Worm (Caenorhabditis elegans) whole organism, L1 larva: ENCODE results near the gene CC8.2.

Experiments
- C04F5.9 ChIP-seq: sonication (generic microtip); optimal IDR thresholded peaks from 2 replicates; lab custom pipeline; 2016; ENCODE audit warnings: missing genetic modification characterization, missing compliant biosample characterization
- F16B12.6 ChIP-seq: fragments of 150-350 bp; optimal IDR thresholded peaks from 2 replicates; lab custom pipeline; 2014; ENCODE audit warnings: missing biosample characterization, missing genetic modification characterization
- Y116A8C.19 ChIP-seq: sonication (generic microtip); optimal IDR thresholded peaks from 2 replicates; lab custom pipeline; 2016; ENCODE audit warnings: missing compliant biosample characterization, missing genetic modification characterization, borderline replicate concordance
- aly-2 ChIP-seq: fragments of 150-350 bp; optimal IDR thresholded peaks from 2 replicates; lab custom pipeline; 2014; ENCODE audit warnings: missing biosample characterization, missing genetic modification characterization
- ama-1 ChIP-seq: fragments of 150-350 bp; optimal IDR thresholded peaks from 2 replicates; lab custom pipeline; 2014
- ceh-63 ChIP-seq: fragments of 200-800 bp; sonication (Bioruptor generic); optimal IDR thresholded peaks from 2 replicates; lab custom pipeline; 2018; ENCODE audit warnings: mild to moderate bottlenecking, missing genetic modification characterization, missing compliant biosample characterization
- ceh-82 ChIP-seq, 3 experiments: fragments of 150-350 bp in 1 of 3; sonication (generic microtip) in 2 of 3; optimal IDR thresholded peaks; 2 replicates each; lab custom pipeline; 2014 to 2017; ENCODE audit warnings: missing biosample characterization in 3 of 3, missing genetic modification characterization in 3 of 3
- ceh-88 ChIP-seq: fragments of 200-800 bp; sonication (Bioruptor generic); IDR thresholded peaks from 2 replicates; pipeline ENCODE4 v1.3.6; 2022; ENCODE audit warnings: missing genetic modification characterization, missing compliant biosample characterization
- dpl-1 ChIP-seq, 3 experiments: fragments of 150-350 bp in 2 of 3; sonication (generic microtip) in 1 of 3; optimal IDR thresholded peaks; 2 replicates each; lab custom pipeline; 2014 to 2017; ENCODE audit warnings: missing biosample characterization in 3 of 3, missing genetic modification characterization in 3 of 3, missing genetic modification reagents in 3 of 3
- efl-1 ChIP-seq, 4 experiments: fragments of 150-350 bp; optimal IDR thresholded peaks in 3 of 4; peaks in 1 of 4; 1 replicate in 1 of 4; 2 replicates in 3 of 4; lab custom pipeline; 2014; ENCODE audit warnings: missing biosample characterization in 2 of 4, missing genetic modification characterization in 2 of 4, missing genetic modification reagents in 2 of 4
- egl-13 ChIP-seq: sonication (generic microtip); optimal IDR thresholded peaks from 2 replicates; lab custom pipeline; 2016; ENCODE audit warnings: missing genotype, missing genetic modification reagents, missing genetic modification characterization, missing compliant biosample characterization
- elt-3 ChIP-seq, 6 experiments: fragments of 150-350 bp in 1 of 6; sonication (generic microtip); optimal IDR thresholded peaks; 2 replicates each; lab custom pipeline; 2017 to 2018; ENCODE audit warnings: missing biosample characterization in 6 of 6, missing genetic modification characterization in 6 of 6, inconsistent platforms in 1 of 6
- ets-5 ChIP-seq: fragments of 200-800 bp; sonication (Bioruptor generic); IDR thresholded peaks from 2 replicates; pipeline ENCODE4 v1.3.6; 2022; ENCODE audit warnings: missing genetic modification characterization, missing compliant biosample characterization
- fkh-4 ChIP-seq: sonication (generic microtip); optimal IDR thresholded peaks from 2 replicates; lab custom pipeline; 2016; ENCODE audit warnings: missing compliant biosample characterization, missing genetic modification characterization, borderline replicate concordance
- fkh-8 ChIP-seq: sonication (generic microtip); optimal IDR thresholded peaks from 2 replicates; lab custom pipeline; 2016; ENCODE audit warnings: mild to moderate bottlenecking, missing genetic modification characterization, missing compliant biosample characterization
- fos-1 ChIP-seq: fragments of 150-350 bp; optimal IDR thresholded peaks from 2 replicates; lab custom pipeline; 2014; ENCODE audit warnings: missing biosample characterization, missing genetic modification characterization
- grh-1 ChIP-seq: fragments of 200-800 bp; sonication (Bioruptor generic); IDR thresholded peaks from 2 replicates; pipeline ENCODE4 v1.3.6; 2022; ENCODE audit warnings: missing genetic modification reagents, missing genetic modification characterization, missing compliant biosample characterization
- hpl-2 ChIP-seq: fragments of 150-350 bp; optimal IDR thresholded peaks from 2 replicates; lab custom pipeline; 2014; ENCODE audit warnings: missing biosample characterization, missing genetic modification reagents, missing genetic modification characterization
- jun-1 ChIP-seq: fragments of 150-350 bp; optimal IDR thresholded peaks from 2 replicates; lab custom pipeline; 2014; ENCODE audit warnings: missing biosample characterization, missing genetic modification reagents, missing genetic modification characterization
- lin-14 ChIP-seq: fragments of 200-800 bp; sonication (Bioruptor generic); optimal IDR thresholded peaks from 2 replicates; lab custom pipeline; 2018; ENCODE audit warnings: mild to moderate bottlenecking, missing genetic modification characterization, moderate library complexity, missing compliant biosample characterization
- lsy-2 ChIP-seq, 2 experiments: fragments of 150-350 bp; optimal IDR thresholded peaks; 2 replicates each; lab custom pipeline; 2014; ENCODE audit warnings: missing biosample characterization in 2 of 2, missing genetic modification characterization in 2 of 2
- mep-1 ChIP-seq: fragments of 150-350 bp; optimal IDR thresholded peaks from 2 replicates; lab custom pipeline; 2014; ENCODE audit warnings: missing biosample characterization, missing genetic modification characterization
- nhr-11 ChIP-seq: fragments of 150-350 bp; optimal IDR thresholded peaks from 2 replicates; lab custom pipeline; 2014; ENCODE audit warnings: missing biosample characterization, missing genetic modification characterization
- nhr-19 ChIP-seq: fragments of 200-800 bp; sonication (Bioruptor generic); conservative IDR thresholded peaks from 2 replicates; pipeline ENCODE4 v1.3.6; 2022; ENCODE audit warnings: missing genetic modification characterization, missing compliant biosample characterization
- nhr-20 ChIP-seq: sonication (generic microtip); optimal IDR thresholded peaks from 2 replicates; lab custom pipeline; 2016; ENCODE audit warnings: mild to moderate bottlenecking, missing genetic modification characterization, missing compliant biosample characterization
- nhr-237 ChIP-seq: fragments of 150-350 bp; optimal IDR thresholded peaks from 2 replicates; lab custom pipeline; 2014; ENCODE audit warnings: missing biosample characterization, missing genetic modification characterization
- nhr-47 ChIP-seq: sonication (generic microtip); optimal IDR thresholded peaks from 2 replicates; lab custom pipeline; 2016; ENCODE audit warnings: mild to moderate bottlenecking, missing genetic modification characterization, moderate library complexity, missing compliant biosample characterization
- nhr-71 ChIP-seq: sonication (generic microtip); optimal IDR thresholded peaks from 2 replicates; lab custom pipeline; 2016; ENCODE audit warnings: mild to moderate bottlenecking, missing genetic modification characterization, moderate library complexity, missing compliant biosample characterization
- nhr-84 ChIP-seq: sonication (generic microtip); optimal IDR thresholded peaks from 2 replicates; lab custom pipeline; 2017; ENCODE audit warnings: missing biosample characterization, missing genetic modification characterization
- nhr-85 ChIP-seq: sonication (generic microtip); peaks from one replicate; lab custom pipeline; 2016; ENCODE audit warnings: missing genetic modification characterization, inconsistent platforms, missing compliant biosample characterization
- nhr-90 ChIP-seq: sonication (generic microtip); optimal IDR thresholded peaks from 2 replicates; lab custom pipeline; 2016; ENCODE audit warnings: mild to moderate bottlenecking, missing genetic modification characterization, missing compliant biosample characterization; ENCODE audit not compliant: poor library complexity
- pax-3 ChIP-seq: fragments of 200-800 bp; sonication (Bioruptor generic); optimal IDR thresholded peaks from 2 replicates; lab custom pipeline; 2018; ENCODE audit warnings: mild to moderate bottlenecking, missing genetic modification characterization, moderate library complexity, missing compliant biosample characterization
- rnt-1 ChIP-seq: sonication (generic microtip); optimal IDR thresholded peaks from 2 replicates; lab custom pipeline; 2016; ENCODE audit warnings: mild to moderate bottlenecking, missing genetic modification characterization, moderate library complexity, missing compliant biosample characterization
- skn-1 ChIP-seq: fragments of 150-350 bp; optimal IDR thresholded peaks from 2 replicates; lab custom pipeline; 2014; ENCODE audit warnings: missing biosample characterization, missing genetic modification characterization
- snpc-4 ChIP-seq: fragments of 150-350 bp; optimal IDR thresholded peaks from 2 replicates; lab custom pipeline; 2014; ENCODE audit warnings: missing biosample characterization, missing genetic modification characterization
- snu-23 ChIP-seq: sonication (generic microtip); optimal IDR thresholded peaks from 2 replicates; lab custom pipeline; 2016; ENCODE audit warnings: missing genetic modification characterization, missing compliant biosample characterization
- tbx-2 ChIP-seq: sonication (generic microtip); optimal IDR thresholded peaks from 2 replicates; lab custom pipeline; 2016; ENCODE audit warnings: missing genetic modification characterization, missing compliant biosample characterization
- unc-130 ChIP-seq: fragments of 150-350 bp; optimal IDR thresholded peaks from 2 replicates; lab custom pipeline; 2017; ENCODE audit warnings: missing biosample characterization, missing genetic modification characterization, inconsistent platforms
- unc-30 ChIP-seq: sonication (generic microtip); optimal IDR thresholded peaks from 2 replicates; lab custom pipeline; 2017; ENCODE audit warnings: missing biosample characterization, missing genetic modification characterization
- xbp-1 ChIP-seq: sonication (generic microtip); optimal IDR thresholded peaks from 2 replicates; lab custom pipeline; 2016; ENCODE audit warnings: missing genetic modification characterization, missing compliant biosample characterization
- ztf-4 ChIP-seq: fragments of 150-350 bp; optimal IDR thresholded peaks from 2 replicates; lab custom pipeline; 2014; ENCODE audit warnings: missing biosample characterization, missing genetic modification characterization

The CC8.2 gene

DNA sequence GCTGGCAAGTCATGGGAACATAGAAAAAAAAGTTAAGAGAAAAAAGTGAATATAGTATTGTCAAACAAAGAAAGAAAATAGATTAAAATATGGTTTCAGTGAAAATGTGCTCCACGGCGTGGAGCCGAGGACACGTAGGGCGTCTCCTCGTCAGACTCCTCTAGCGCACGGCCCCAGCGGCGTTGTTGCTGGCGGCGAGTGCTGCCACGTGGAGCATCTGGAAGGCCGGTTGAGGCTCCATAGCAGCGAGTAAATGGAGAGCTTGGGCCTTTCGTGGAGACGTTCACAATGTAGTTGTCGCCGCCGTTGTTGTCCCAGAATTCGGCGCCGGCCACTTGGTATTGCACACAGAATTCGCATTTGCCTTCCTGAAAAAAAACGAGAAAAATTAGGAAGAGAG is 3.0 kb downstream of the CC8.2 start:
- TF ChIP-seq Y116A8C.19 (tag; lab: Kevin White, UChicago) (no peak), efl-1 (optimal IDR thresholded peaks at IDR 0.05; lab: Kevin White, UChicago) (no peak), efl-1 (GFP tag; optimal IDR thresholded peaks at IDR 0.05 in 1 of 2; lab: Kevin White, UChicago) (peak in 1 of 2 experiments; percentile 39)

DNA sequence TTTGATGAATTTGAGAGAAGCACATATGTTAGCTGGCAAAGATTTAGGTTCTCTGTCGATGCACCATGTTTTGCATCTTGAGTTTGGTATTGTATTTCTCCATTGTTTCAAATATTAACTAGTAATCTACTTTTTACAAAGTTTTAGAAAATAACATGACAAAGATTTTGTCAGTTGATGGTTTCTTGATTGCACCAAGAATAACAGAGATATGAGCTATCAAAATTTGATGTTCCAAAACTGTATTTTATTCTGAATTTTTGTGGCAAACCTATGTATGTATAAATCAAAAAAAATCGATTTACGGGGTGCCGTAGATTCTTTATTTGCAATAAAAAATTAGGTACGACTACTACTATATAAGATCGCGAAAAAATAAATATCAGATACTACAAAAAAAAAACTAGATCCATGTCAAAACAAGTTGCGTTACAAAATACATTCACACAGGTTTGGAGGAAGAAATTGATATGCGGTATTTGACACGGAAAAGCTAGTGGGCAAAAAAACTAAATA is 3.6 kb downstream of the CC8.2 start:
- TF ChIP-seq mep-1 (tag; lab: Kevin White, UChicago) (peak; percentile 6), nhr-47 (peak; percentile 9), jun-1 (no peak), nhr-71 (tag; lab: Kevin White, UChicago) (peak; percentile 61), rnt-1 (tag; lab: Kevin White, UChicago) (no peak), ceh-88 (GFP tag; lab: Robert Waterston, UW) (0 out of 2 replicates have a peak, but pooled peaks have one; percentile 32), ztf-4 (peak; percentile 90), unc-130 (no peak), elt-3 (tag; optimal IDR thresholded peaks at IDR 0.05; lab: Kevin White, UChicago) (no peak), lsy-2 (tag; optimal IDR thresholded peaks at IDR 0.05; lab: Kevin White, UChicago) (peak in 1 of 2 experiments; percentile 66), nhr-20 (peak; percentile 8), nhr-19 (GFP tag; lab: Robert Waterston, UW) (no peak), tbx-2 (peak; percentile 18), efl-1 (optimal IDR thresholded peaks at IDR 0.05; lab: Kevin White, UChicago) (no peak), efl-1 (GFP tag; optimal IDR thresholded peaks at IDR 0.05 in 1 of 2; lab: Kevin White, UChicago) (peak in 1 of 2 experiments; percentile 79), ama-1 (lab: Kevin White, UChicago) (peak; percentile 26), aly-2 (tag; lab: Kevin White, UChicago) (peak; percentile 83), snpc-4 (tag; lab: Kevin White, UChicago) (no peak), nhr-85 (peak; percentile 62), lin-14 (GFP tag; lab: Kevin White, UChicago) (peak; percentile 13), pax-3 (tag; lab: Kevin White, UChicago) (peak; percentile 19), nhr-90 (tag; lab: Kevin White, UChicago) (peak; percentile 13), snu-23 (GFP tag; lab: Kevin White, UChicago) (peak; percentile 32), grh-1 (GFP tag; lab: Robert Waterston, UW) (no peak)
- TF ChIP-seq, all 84 proteins: peak for 16

DNA sequence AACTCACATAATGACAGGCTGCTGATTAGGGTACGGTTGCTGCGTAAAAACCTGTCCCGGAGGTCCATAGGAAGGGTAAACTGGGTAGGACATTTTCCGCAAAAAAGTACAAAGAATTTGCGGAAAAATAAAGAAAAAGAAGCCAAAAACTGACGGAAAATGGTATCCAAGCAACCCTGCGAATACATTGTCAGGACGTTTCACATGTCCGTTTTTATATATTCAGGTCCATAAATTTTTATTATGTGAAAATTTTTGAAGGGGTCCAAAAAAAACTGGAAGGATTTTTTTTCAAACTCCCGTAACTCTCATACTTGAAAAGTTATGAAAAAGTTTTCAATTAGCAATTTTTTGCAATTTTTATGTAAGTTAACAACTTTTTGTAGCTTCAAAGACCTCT is 6.3 kb downstream of the CC8.2 start, which contains the start of gene CC8.3:
Gene CC8.3, minus strand, starts transcription at position 101 of the 400 bp plus-strand sequence.
- no peak for TF ChIP-seq snpc-4 (tag; lab: Kevin White, UChicago)
- TF ChIP-seq ets-5 (GFP tag; lab: Robert Waterston, UW) = no peak
- no peak for TF ChIP-seq xbp-1
- TF ChIP-seq ama-1 (lab: Kevin White, UChicago) = no peak
- TF ChIP-seq, all 84 proteins: peak for 0

DNA sequence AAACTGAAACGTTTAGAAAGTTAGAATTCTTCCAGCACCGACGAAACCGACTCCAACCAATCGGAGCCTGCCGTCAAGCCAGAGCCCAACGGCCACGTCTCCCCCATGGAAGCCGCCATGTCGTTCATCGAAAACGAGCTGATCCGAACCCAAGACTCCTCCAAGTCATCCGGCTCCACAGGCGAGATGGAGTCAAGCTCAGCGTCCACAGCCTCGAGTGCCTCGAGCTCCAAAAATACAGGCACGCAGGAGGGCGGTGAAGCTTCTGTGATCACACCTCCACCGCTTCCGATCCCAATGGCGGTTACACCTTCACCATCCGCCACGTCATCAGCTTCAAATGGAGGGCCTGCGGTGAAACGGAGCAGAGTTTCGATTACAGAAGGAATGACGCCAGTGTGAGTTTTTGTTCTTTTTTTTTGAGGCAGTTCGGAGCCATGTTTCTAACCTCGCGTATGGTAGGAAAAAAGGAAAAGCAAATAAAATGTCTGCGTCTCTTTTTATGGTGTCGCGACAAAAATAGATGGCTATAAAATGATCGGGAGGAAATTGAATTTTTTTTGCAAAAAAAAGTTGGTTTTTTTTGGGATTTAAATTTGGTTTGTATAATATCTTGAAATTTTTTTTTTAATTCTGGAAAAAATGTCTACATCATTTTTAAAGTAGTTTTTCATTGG is 10.1 kb downstream of the CC8.2 start:
- no peak for TF ChIP-seq ceh-82 (tag; optimal IDR thresholded peaks at IDR 0.05; lab: Kevin White, UChicago)
- no peak for TF ChIP-seq egl-13 (tag; lab: Kevin White, UChicago)
- no peak for TF ChIP-seq efl-1 (optimal IDR thresholded peaks at IDR 0.05; lab: Kevin White, UChicago)
- peak; percentile 13 to 92 for TF ChIP-seq efl-1 (GFP tag; optimal IDR thresholded peaks at IDR 0.05 in 1 of 2; lab: Kevin White, UChicago)
- TF ChIP-seq dpl-1 (GFP tag; optimal IDR thresholded peaks at IDR 0.05; lab: Kevin White, UChicago) = peak in 1 of 3 experiments; percentile 15
- TF ChIP-seq ama-1 (lab: Kevin White, UChicago) = no peak

DNA sequence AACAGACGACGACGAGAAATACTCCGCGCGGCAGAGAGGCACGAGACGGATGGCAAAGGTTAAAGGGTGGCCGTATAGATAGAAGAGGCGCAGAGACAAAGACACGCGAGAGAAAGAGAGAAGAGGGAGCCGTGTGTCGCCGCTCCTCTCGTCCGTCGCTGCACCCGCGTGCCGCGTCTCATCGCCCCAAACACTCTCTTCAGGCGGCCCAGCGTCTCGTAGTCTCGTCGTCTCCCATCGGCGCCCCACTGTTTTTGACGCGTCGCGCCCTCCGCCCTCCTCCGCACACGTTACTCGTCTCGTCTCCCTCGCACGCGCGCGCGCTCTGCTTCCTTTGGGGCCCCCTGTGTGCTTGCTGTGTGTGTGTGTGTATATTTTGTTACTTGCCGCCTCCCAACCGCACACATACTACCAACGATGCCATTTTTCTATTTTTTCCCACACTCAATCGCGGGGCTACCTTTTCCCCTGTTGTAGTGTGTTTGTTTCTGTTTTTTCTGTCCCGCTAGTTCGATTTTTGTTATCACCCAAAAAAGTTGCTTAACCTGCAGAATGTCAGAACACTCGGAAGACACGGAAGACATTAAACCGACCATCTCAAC is 11.9 kb downstream of the CC8.2 start, which contains the start of gene madf-9:
Gene madf-9, plus strand, starts transcription at position 552 of the 602 bp plus-strand sequence.
- TF ChIP-seq ceh-63 (GFP tag; lab: Kevin White, UChicago) (no peak), hpl-2 (GFP tag; lab: Kevin White, UChicago) (no peak), fkh-4 (no peak), rnt-1 (tag; lab: Kevin White, UChicago) (peak; percentile 56), nhr-11 (tag; lab: Kevin White, UChicago) (no peak), nhr-84 (no peak), ama-1 (lab: Kevin White, UChicago) (no peak), grh-1 (GFP tag; lab: Robert Waterston, UW) (0 out of 2 replicates have a peak, but pooled peaks have one; percentile 10), skn-1 (no peak), ceh-82 (tag; optimal IDR thresholded peaks at IDR 0.05; lab: Kevin White, UChicago) (peak; percentile 4 to 35 (median 22)), nhr-237 (no peak), nhr-20 (peak; percentile 74), nhr-47 (peak; percentile 79), unc-30 (tag; lab: Kevin White, UChicago) (no peak), C04F5.9 (tag; lab: Kevin White, UChicago) (no peak), unc-130 (no peak), F16B12.6 (tag; lab: Kevin White, UChicago) (no peak), fos-1 (tag; lab: Kevin White, UChicago) (no peak), fkh-8 (tag; lab: Kevin White, UChicago) (peak; percentile 40)
